Fruit fly (Drosophila melanogaster) whole organism, wandering third instar larva: ENCODE measurements around the gene CG31549.

ENCODE experiments used
- Dfd ChIP-seq: fragments of >200 bp; optimal IDR thresholded peaks from 2 replicates; lab custom pipeline; 2017; ENCODE audit warnings: missing biosample characterization, missing genetic modification characterization
- Hnf4 ChIP-seq: fragments of 200-800 bp; sonication (Bioruptor generic); optimal IDR thresholded peaks from 2 replicates; lab custom pipeline; 2016; ENCODE audit warnings: missing biosample characterization, mild to moderate bottlenecking, missing genetic modification characterization
- brk ChIP-seq: fragments of 200-800 bp; sonication (Bioruptor generic); optimal IDR thresholded peaks from 2 replicates; lab custom pipeline; 2016; ENCODE audit warnings: missing biosample characterization, mild to moderate bottlenecking, missing genetic modification characterization
- lola ChIP-seq: fragments of >200 bp; optimal IDR thresholded peaks from 2 replicates; lab custom pipeline; 2017; ENCODE audit warnings: missing biosample characterization, missing genetic modification characterization
- sage ChIP-seq: fragments of 200-800 bp; sonication (Bioruptor generic); optimal IDR thresholded peaks from 2 replicates; lab custom pipeline; 2016; ENCODE audit warnings: missing biosample characterization, mild to moderate bottlenecking, missing genetic modification characterization
- tai ChIP-seq: sonication (Bioruptor generic); optimal IDR thresholded peaks from 2 replicates; lab custom pipeline; 2016; ENCODE audit warnings: missing biosample characterization, missing genetic modification characterization

CG31549 gene

DNA sequence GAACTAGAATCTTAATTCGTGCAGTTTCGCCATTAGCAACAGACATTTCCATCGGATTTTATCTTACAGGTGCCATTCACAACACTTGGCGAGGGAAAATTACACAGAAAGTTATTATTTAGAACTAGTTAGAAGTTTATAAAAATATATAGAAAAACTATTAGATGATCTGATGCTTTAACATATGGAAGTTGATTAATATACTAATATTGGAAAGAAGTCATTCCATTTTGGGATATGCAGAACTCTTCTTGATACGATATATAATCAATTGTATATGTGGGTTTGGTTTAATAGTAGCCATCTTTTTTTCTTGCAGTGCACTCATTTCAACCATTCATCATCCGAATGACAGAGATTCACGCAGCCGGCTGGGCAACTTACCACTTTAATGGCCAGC is 50.2 kb downstream of the CG31549 start:
- no peak for TF ChIP-seq tai (GFP tag; lab: Kevin White, UChicago)
- TF ChIP-seq Dfd (GFP tag; lab: Kevin White, UChicago): no peak
- no peak for TF ChIP-seq brk (GFP tag; lab: Kevin White, UChicago)
- TF ChIP-seq sage (GFP tag; lab: Kevin White, UChicago): no peak
- TF ChIP-seq lola (GFP tag; lab: Kevin White, UChicago): no peak
- no peak for TF ChIP-seq Hnf4
